Comparison of ENCODE assay signal across 3 worm cellular contexts in the genomic region with DNA sequence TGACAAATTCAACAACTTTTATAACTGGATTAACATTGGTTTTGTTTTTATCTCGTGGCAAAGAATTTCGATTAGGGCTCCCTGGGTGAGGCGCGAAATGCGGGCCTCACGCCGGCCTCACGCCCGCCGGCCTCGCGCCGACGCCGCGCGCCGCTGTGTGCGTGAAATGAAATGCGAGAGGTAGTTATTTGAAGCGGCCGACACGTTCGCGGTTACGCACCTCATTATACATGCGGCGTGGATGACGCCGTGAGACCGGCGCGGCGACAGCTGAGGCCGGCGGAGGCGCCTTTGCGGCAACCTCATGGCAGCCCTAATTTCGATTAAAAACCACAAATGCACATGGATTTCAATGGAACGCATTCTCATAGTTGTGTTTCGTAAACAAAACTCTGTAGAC.
TF ChIP-seq lines count a peak whose summit lies in the region.

No protein-coding gene starts in this region.

TF ChIP-seq in whole organism, L4 larva, 104 proteins besides CTCF, POLR2A, EP300 and RAD21:
- TF ChIP-seq zfp-3 (GFP tag; conservative IDR thresholded peaks at IDR 0.05; lab: Robert Waterston, UW), result no peak
- TF ChIP-seq F10B5.3 (tag; optimal IDR thresholded peaks at IDR 0.05; lab: Kevin White, UChicago), result no peak
- TF ChIP-seq madf-5 (GFP tag; IDR thresholded peaks at IDR 0.05; lab: Robert Waterston, UW), result 0 out of 4 replicates have a peak, but pooled peaks of 1 of the 2 experiments have one; percentile 8
- no peak for TF ChIP-seq nhr-6 (tag; optimal IDR thresholded peaks at IDR 0.05; lab: Kevin White, UChicago)
- peak; percentile 92 for TF ChIP-seq set-16 (GFP tag; IDR thresholded peaks at IDR 0.05; lab: Robert Waterston, UW)
- no peak for TF ChIP-seq daf-8 (GFP tag; IDR thresholded peaks at IDR 0.05; lab: Robert Waterston, UW)
- TF ChIP-seq dmd-8 (GFP tag; IDR thresholded peaks at IDR 0.05; lab: Robert Waterston, UW), result no peak

TF ChIP-seq in whole organism, midembryonic, 9 proteins besides CTCF, POLR2A, EP300 and RAD21:
- TF ChIP-seq cog-1 (tag; optimal IDR thresholded peaks at IDR 0.05; lab: Kevin White, UChicago), result no peak
- TF ChIP-seq klf-2 (GFP tag; conservative IDR thresholded peaks at IDR 0.05; lab: Robert Waterston, UW), result 0 out of 2 replicates have a peak, but pooled peaks have one; percentile 42
- no peak for TF ChIP-seq flt-1 (GFP tag; IDR thresholded peaks at IDR 0.05; lab: Robert Waterston, UW)

TF ChIP-seq in whole organism, young adult, 124 proteins besides CTCF, POLR2A, EP300 and RAD21:
- TF ChIP-seq hlh-12 (tag; optimal IDR thresholded peaks at IDR 0.05; lab: Kevin White, UChicago), result no peak
- no peak for TF ChIP-seq B0336.3 (GFP tag; IDR thresholded peaks at IDR 0.05; lab: Robert Waterston, UW)
- 0 out of 2 replicates have a peak, but pooled peaks have one; percentile 78 for TF ChIP-seq F37B4.10 (GFP tag; IDR thresholded peaks at IDR 0.05; lab: Robert Waterston, UW)
- TF ChIP-seq ztf-22 (GFP tag; optimal IDR thresholded peaks at IDR 0.05; lab: Kevin White, UChicago), result no peak
- TF ChIP-seq nfya-1 (tag; optimal IDR thresholded peaks at IDR 0.05; lab: Kevin White, UChicago; ENCODE audit: borderline replicate concordance, insufficient read depth), result no peak
- TF ChIP-seq lsl-1 (GFP tag; optimal IDR thresholded peaks at IDR 0.05; lab: Kevin White, UChicago), result no peak
- TF ChIP-seq madf-6 (GFP tag; IDR thresholded peaks at IDR 0.05; lab: Robert Waterston, UW), result no peak
- TF ChIP-seq nhr-120 (GFP tag; IDR thresholded peaks at IDR 0.05; lab: Robert Waterston, UW), result 0 out of 2 replicates have a peak, but pooled peaks have one; percentile 43
- TF ChIP-seq snpc-4 (GFP tag; optimal IDR thresholded peaks at IDR 0.05; lab: Kevin White, UChicago), result no peak
- TF ChIP-seq snpc-4 (tag; optimal IDR thresholded peaks at IDR 0.05; lab: Kevin White, UChicago), result peak in 2 of 4 experiments; percentile 74 to 84
- TF ChIP-seq Y56A3A.18 (GFP tag; IDR thresholded peaks at IDR 0.05; lab: Robert Waterston, UW), result no peak
- peak; percentile 57 for TF ChIP-seq hmg-1.2 (GFP tag; IDR thresholded peaks at IDR 0.05; lab: Robert Waterston, UW)
- TF ChIP-seq Y53G8AR.9 (GFP tag; conservative IDR thresholded peaks at IDR 0.05; lab: Robert Waterston, UW), result no peak
- TF ChIP-seq egl-18 (GFP tag; IDR thresholded peaks at IDR 0.05; lab: Robert Waterston, UW), result 0 out of 2 replicates have a peak, but pooled peaks have one; percentile 30
- TF ChIP-seq F57C9.4 (tag; optimal IDR thresholded peaks at IDR 0.05; lab: Kevin White, UChicago), result no peak
- TF ChIP-seq C17E4.6 (GFP tag; IDR thresholded peaks at IDR 0.05; lab: Robert Waterston, UW), result no peak
